Worm (Caenorhabditis elegans) whole organism, mixed stage, embryonic: ENCODE data around the gene B0024.15.

Experiments
- M03D4.4 ChIP-seq: sonication (generic microtip); optimal IDR thresholded peaks from 2 replicates; lab custom pipeline; 2017; ENCODE audit warnings: mild to moderate bottlenecking, missing genetic modification characterization, missing compliant biosample characterization
- bed-3 ChIP-seq: fragments of 200-800 bp; sonication (Bioruptor generic); optimal IDR thresholded peaks from 3 replicates; lab custom pipeline; 2018; ENCODE audit warnings: mild to moderate bottlenecking, missing genetic modification characterization, moderate library complexity, missing compliant biosample characterization
- blmp-1 ChIP-seq: fragments of 150-350 bp; optimal IDR thresholded peaks from 2 replicates; lab custom pipeline; 2014; ENCODE audit warnings: missing biosample characterization, missing genetic modification characterization
- ceh-39 ChIP-seq: fragments of 150-350 bp; optimal IDR thresholded peaks from 2 replicates; lab custom pipeline; 2014; ENCODE audit warnings: missing biosample characterization, missing genetic modification characterization
- ceh-43 ChIP-seq: fragments of 200-800 bp; sonication (Bioruptor generic); optimal IDR thresholded peaks from 2 replicates; lab custom pipeline; 2018; ENCODE audit warnings: mild to moderate bottlenecking, missing genetic modification characterization, moderate library complexity, missing compliant biosample characterization
- ces-1 ChIP-seq: fragments of 150-350 bp; optimal IDR thresholded peaks from 2 replicates; lab custom pipeline; 2014; ENCODE audit warnings: missing biosample characterization, missing genetic modification reagents, missing genetic modification characterization
- drap-1 ChIP-seq: fragments of 200-800 bp; sonication (Bioruptor generic); optimal IDR thresholded peaks from 3 replicates; lab custom pipeline; 2018; ENCODE audit warnings: mild to moderate bottlenecking, missing genetic modification characterization, missing compliant biosample characterization
- elt-1 ChIP-seq: sonication (generic microtip); optimal IDR thresholded peaks from 2 replicates; lab custom pipeline; 2017; ENCODE audit warnings: missing genetic modification characterization, mild to moderate bottlenecking, missing compliant biosample characterization, antibody characterized with exemption, moderate library complexity, borderline replicate concordance; ENCODE audit not compliant: insufficient read depth
- elt-3 ChIP-seq: fragments of 150-350 bp; optimal IDR thresholded peaks from 2 replicates; lab custom pipeline; 2014; ENCODE audit warnings: missing biosample characterization, missing genetic modification characterization
- ham-2 ChIP-seq: fragments of 200-800 bp; sonication (Bioruptor generic); optimal IDR thresholded peaks from 2 replicates; lab custom pipeline; 2018; ENCODE audit warnings: mild to moderate bottlenecking, missing genetic modification characterization, missing compliant biosample characterization
- hlh-1 ChIP-seq: fragments of 150-350 bp; optimal IDR thresholded peaks from 2 replicates; lab custom pipeline; 2014; ENCODE audit warnings: missing biosample characterization, missing genetic modification reagents, missing genetic modification characterization
- lin-13 ChIP-seq: fragments of 150-350 bp; optimal IDR thresholded peaks from 2 replicates; lab custom pipeline; 2014; ENCODE audit warnings: missing biosample characterization, missing genetic modification characterization
- lin-32 ChIP-seq: fragments of 200-800 bp; sonication (Bioruptor generic); optimal IDR thresholded peaks from 2 replicates; lab custom pipeline; 2018; ENCODE audit warnings: mild to moderate bottlenecking, missing genetic modification characterization, missing compliant biosample characterization
- lsy-2 ChIP-seq: fragments of 150-350 bp; optimal IDR thresholded peaks from 2 replicates; lab custom pipeline; 2014; ENCODE audit warnings: missing biosample characterization, missing genetic modification characterization
- mab-5 ChIP-seq: fragments of 150-350 bp; optimal IDR thresholded peaks from 2 replicates; lab custom pipeline; 2014; ENCODE audit warnings: missing biosample characterization, missing genetic modification characterization
- mep-1 ChIP-seq: fragments of 150-350 bp; optimal IDR thresholded peaks from 2 replicates; lab custom pipeline; 2017; ENCODE audit warnings: missing biosample characterization, missing genetic modification reagents, missing genetic modification characterization, inconsistent platforms
- mls-2 ChIP-seq: sonication (generic microtip); optimal IDR thresholded peaks from 2 replicates; lab custom pipeline; 2016; ENCODE audit warnings: mild to moderate bottlenecking, missing genetic modification characterization, moderate library complexity, missing compliant biosample characterization
- nhr-12 ChIP-seq: fragments of 150-350 bp; optimal IDR thresholded peaks from 2 replicates; lab custom pipeline; 2014; ENCODE audit warnings: missing biosample characterization, missing genetic modification characterization
- nhr-2 ChIP-seq: fragments of 150-350 bp; optimal IDR thresholded peaks from 2 replicates; lab custom pipeline; 2014; ENCODE audit warnings: missing biosample characterization, missing genetic modification characterization
- nhr-237 ChIP-seq: fragments of 150-350 bp; optimal IDR thresholded peaks from 2 replicates; lab custom pipeline; 2014; ENCODE audit warnings: missing biosample characterization, missing genetic modification characterization
- nhr-28 ChIP-seq: fragments of 150-350 bp; optimal IDR thresholded peaks from 2 replicates; lab custom pipeline; 2014; ENCODE audit warnings: missing biosample characterization, missing genetic modification characterization
- nhr-76 ChIP-seq: sonication (generic microtip); optimal IDR thresholded peaks from 2 replicates; lab custom pipeline; 2017; ENCODE audit warnings: missing biosample characterization, missing genetic modification characterization
- pha-4 ChIP-seq: fragments of 150-350 bp; optimal IDR thresholded peaks from 2 replicates; lab custom pipeline; 2018; ENCODE audit warnings: missing biosample characterization, missing genetic modification reagents, missing genetic modification characterization
- sem-2 ChIP-seq: fragments of 200-800 bp; sonication (Bioruptor generic); optimal IDR thresholded peaks from 2 replicates; lab custom pipeline; 2018; ENCODE audit warnings: mild to moderate bottlenecking, missing genetic modification characterization, missing compliant biosample characterization
- snpc-4 ChIP-seq: fragments of 150-350 bp; optimal IDR thresholded peaks from 2 replicates; lab custom pipeline; 2014; ENCODE audit warnings: missing biosample characterization, missing genetic modification characterization
- tbx-8 ChIP-seq: fragments of 200-800 bp; sonication (Bioruptor generic); optimal IDR thresholded peaks from 2 replicates; lab custom pipeline; 2018; ENCODE audit warnings: mild to moderate bottlenecking, missing genetic modification characterization, moderate library complexity, missing compliant biosample characterization
- unc-120 ChIP-seq: sonication (generic microtip); optimal IDR thresholded peaks from 2 replicates; lab custom pipeline; 2017; ENCODE audit warnings: missing genetic modification characterization, missing compliant biosample characterization; ENCODE audit not compliant: poor library complexity, severe bottlenecking
- unc-39 ChIP-seq: fragments of 150-350 bp; optimal IDR thresholded peaks from 2 replicates; lab custom pipeline; 2014; ENCODE audit warnings: missing biosample characterization, missing genetic modification characterization
- unc-62 ChIP-seq: fragments of 150-350 bp; optimal IDR thresholded peaks from 2 replicates; lab custom pipeline; 2014; ENCODE audit warnings: missing biosample characterization, missing genetic modification reagents, missing genetic modification characterization
- zip-8 ChIP-seq: fragments of 150-350 bp; optimal IDR thresholded peaks from 2 replicates; lab custom pipeline; 2014; ENCODE audit warnings: missing biosample characterization, missing genetic modification characterization
- ztf-11 ChIP-seq: fragments of 150-350 bp; optimal IDR thresholded peaks from 2 replicates; lab custom pipeline; 2014; ENCODE audit warnings: missing biosample characterization, missing genetic modification characterization

Gene B0024.15

ce11 chrV:10285853-10286252 lies 4.0 kb upstream of the B0024.15 start:
- no peak for TF ChIP-seq snpc-4 (tag; lab: Kevin White, UChicago)
- no peak for TF ChIP-seq lin-13 (tag; lab: Kevin White, UChicago)
- TF ChIP-seq lsy-2 (tag; lab: Kevin White, UChicago), result no peak
- no peak for TF ChIP-seq mab-5 (tag; lab: Kevin White, UChicago)
- no peak for TF ChIP-seq nhr-237 (tag; lab: Kevin White, UChicago)
- no peak for TF ChIP-seq lin-32
- TF ChIP-seq hlh-1 (tag; lab: Kevin White, UChicago), result no peak
- TF ChIP-seq ces-1 (GFP tag; lab: Kevin White, UChicago), result no peak
- no peak for TF ChIP-seq nhr-76 (tag; lab: Kevin White, UChicago)
- TF ChIP-seq ceh-43 (GFP tag; lab: Kevin White, UChicago), result no peak
- no peak for TF ChIP-seq sem-2 (GFP tag; lab: Kevin White, UChicago)
- TF ChIP-seq unc-62 (GFP tag; lab: Kevin White, UChicago), result no peak
- TF ChIP-seq mls-2 (tag; lab: Kevin White, UChicago), result no peak
- TF ChIP-seq ham-2 (GFP tag; lab: Kevin White, UChicago), result no peak
- TF ChIP-seq pha-4 (tag; lab: Kevin White, UChicago), result no peak
- no peak for TF ChIP-seq blmp-1
- no peak for TF ChIP-seq tbx-8 (GFP tag; lab: Kevin White, UChicago)
- TF ChIP-seq unc-39, result no peak

- TF ChIP-seq pha-4 (tag; lab: Kevin White, UChicago) (no peak), ham-2 (GFP tag; lab: Kevin White, UChicago) (no peak), nhr-237 (tag; lab: Kevin White, UChicago) (no peak), bed-3 (GFP tag; lab: Kevin White, UChicago) (no peak), snpc-4 (tag; lab: Kevin White, UChicago) (no peak), mep-1 (tag; lab: Kevin White, UChicago) (no peak), drap-1 (GFP tag; lab: Kevin White, UChicago) (no peak), mab-5 (tag; lab: Kevin White, UChicago) (no peak), zip-8 (no peak), ztf-11 (no peak), nhr-76 (tag; lab: Kevin White, UChicago) (no peak)
These were observed 2.6 kb upstream of the B0024.15 start, which contains the start of gene B0024.3 for ce11 chrV:10287260-10287659. Gene B0024.3, plus strand, starts transcription at chrV:10287560.

- TF ChIP-seq mls-2 (tag; lab: Kevin White, UChicago) (no peak), blmp-1 (no peak), unc-120 (tag; lab: Kevin White, UChicago) (no peak), M03D4.4 (tag; lab: Kevin White, UChicago) (no peak), nhr-76 (tag; lab: Kevin White, UChicago) (no peak), lsy-2 (tag; lab: Kevin White, UChicago) (no peak), nhr-2 (tag; lab: Kevin White, UChicago) (no peak), unc-62 (GFP tag; lab: Kevin White, UChicago) (no peak), bed-3 (GFP tag; lab: Kevin White, UChicago) (no peak), tbx-8 (GFP tag; lab: Kevin White, UChicago) (no peak)
These were observed 2.0 kb downstream of the B0024.15 start for ce11 chrV:10291848-10292247.

- TF ChIP-seq elt-1 (no peak), nhr-12 (tag; lab: Kevin White, UChicago) (no peak), nhr-76 (tag; lab: Kevin White, UChicago) (no peak), unc-39 (no peak), nhr-28 (no peak), nhr-237 (tag; lab: Kevin White, UChicago) (no peak), snpc-4 (tag; lab: Kevin White, UChicago) (no peak), ces-1 (GFP tag; lab: Kevin White, UChicago) (no peak), ham-2 (GFP tag; lab: Kevin White, UChicago) (no peak), M03D4.4 (tag; lab: Kevin White, UChicago) (no peak), lsy-2 (tag; lab: Kevin White, UChicago) (no peak), ceh-39 (tag; lab: Kevin White, UChicago) (no peak), hlh-1 (tag; lab: Kevin White, UChicago) (no peak), unc-120 (tag; lab: Kevin White, UChicago) (no peak)
These were observed 3.0 kb downstream of the B0024.15 start, which contains the start of gene col-149 for ce11 chrV:10292819-10293357. Gene col-149, minus strand, starts transcription at chrV:10292869.

ce11 chrV:10294549-10294948 lies 4.7 kb downstream of the B0024.15 start, which contains the start of gene col-150:
Gene col-150, minus strand, starts transcription at chrV:10294649.
- no peak for TF ChIP-seq elt-3
- no peak for TF ChIP-seq zip-8
